Worm (Caenorhabditis elegans) whole organism, mixed stage, embryonic: ENCODE data around the gene csn-4.

Experiments
- M03D4.4 ChIP-seq: sonication (generic microtip); optimal IDR thresholded peaks from 2 replicates; lab custom pipeline; 2017; ENCODE audit warnings: mild to moderate bottlenecking, missing genetic modification characterization, missing compliant biosample characterization
- bed-3 ChIP-seq: fragments of 200-800 bp; sonication (Bioruptor generic); optimal IDR thresholded peaks from 3 replicates; lab custom pipeline; 2018; ENCODE audit warnings: mild to moderate bottlenecking, missing genetic modification characterization, moderate library complexity, missing compliant biosample characterization
- blmp-1 ChIP-seq: fragments of 150-350 bp; optimal IDR thresholded peaks from 2 replicates; lab custom pipeline; 2014; ENCODE audit warnings: missing biosample characterization, missing genetic modification characterization
- ceh-39 ChIP-seq: fragments of 150-350 bp; optimal IDR thresholded peaks from 2 replicates; lab custom pipeline; 2014; ENCODE audit warnings: missing biosample characterization, missing genetic modification characterization
- ceh-43 ChIP-seq: fragments of 200-800 bp; sonication (Bioruptor generic); optimal IDR thresholded peaks from 2 replicates; lab custom pipeline; 2018; ENCODE audit warnings: mild to moderate bottlenecking, missing genetic modification characterization, moderate library complexity, missing compliant biosample characterization
- ceh-83 ChIP-seq: fragments of 200-800 bp; sonication (Bioruptor generic); optimal IDR thresholded peaks from 2 replicates; lab custom pipeline; 2018; ENCODE audit warnings: mild to moderate bottlenecking, missing genetic modification characterization, missing compliant biosample characterization
- ces-1 ChIP-seq: fragments of 150-350 bp; optimal IDR thresholded peaks from 2 replicates; lab custom pipeline; 2014; ENCODE audit warnings: missing biosample characterization, missing genetic modification reagents, missing genetic modification characterization
- cnd-1 ChIP-seq: fragments of 200-800 bp; sonication (Bioruptor generic); optimal IDR thresholded peaks from 2 replicates; lab custom pipeline; 2018; ENCODE audit warnings: mild to moderate bottlenecking, missing genetic modification characterization, missing compliant biosample characterization
- elt-1 ChIP-seq: sonication (generic microtip); optimal IDR thresholded peaks from 2 replicates; lab custom pipeline; 2017; ENCODE audit warnings: missing genetic modification characterization, mild to moderate bottlenecking, missing compliant biosample characterization, antibody characterized with exemption, moderate library complexity, borderline replicate concordance; ENCODE audit not compliant: insufficient read depth
- elt-3 ChIP-seq: fragments of 150-350 bp; optimal IDR thresholded peaks from 2 replicates; lab custom pipeline; 2014; ENCODE audit warnings: missing biosample characterization, missing genetic modification characterization
- flh-1 ChIP-seq: fragments of 200-800 bp; sonication (Bioruptor generic); optimal IDR thresholded peaks from 2 replicates; lab custom pipeline; 2018; ENCODE audit warnings: mild to moderate bottlenecking, missing genetic modification characterization, moderate library complexity, missing compliant biosample characterization
- ham-2 ChIP-seq: fragments of 200-800 bp; sonication (Bioruptor generic); optimal IDR thresholded peaks from 2 replicates; lab custom pipeline; 2018; ENCODE audit warnings: mild to moderate bottlenecking, missing genetic modification characterization, missing compliant biosample characterization
- hlh-1 ChIP-seq: fragments of 150-350 bp; optimal IDR thresholded peaks from 2 replicates; lab custom pipeline; 2014; ENCODE audit warnings: missing biosample characterization, missing genetic modification reagents, missing genetic modification characterization
- lsy-2 ChIP-seq: fragments of 150-350 bp; optimal IDR thresholded peaks from 2 replicates; lab custom pipeline; 2014; ENCODE audit warnings: missing biosample characterization, missing genetic modification characterization
- mab-5 ChIP-seq: fragments of 150-350 bp; optimal IDR thresholded peaks from 2 replicates; lab custom pipeline; 2014; ENCODE audit warnings: missing biosample characterization, missing genetic modification characterization
- mep-1 ChIP-seq: fragments of 150-350 bp; optimal IDR thresholded peaks from 2 replicates; lab custom pipeline; 2017; ENCODE audit warnings: missing biosample characterization, missing genetic modification reagents, missing genetic modification characterization, inconsistent platforms
- mls-2 ChIP-seq: sonication (generic microtip); optimal IDR thresholded peaks from 2 replicates; lab custom pipeline; 2016; ENCODE audit warnings: mild to moderate bottlenecking, missing genetic modification characterization, moderate library complexity, missing compliant biosample characterization
- nhr-12 ChIP-seq: fragments of 150-350 bp; optimal IDR thresholded peaks from 2 replicates; lab custom pipeline; 2014; ENCODE audit warnings: missing biosample characterization, missing genetic modification characterization
- nhr-2 ChIP-seq: fragments of 150-350 bp; optimal IDR thresholded peaks from 2 replicates; lab custom pipeline; 2014; ENCODE audit warnings: missing biosample characterization, missing genetic modification characterization
- nhr-237 ChIP-seq: fragments of 150-350 bp; optimal IDR thresholded peaks from 2 replicates; lab custom pipeline; 2014; ENCODE audit warnings: missing biosample characterization, missing genetic modification characterization
- nhr-28 ChIP-seq: fragments of 150-350 bp; optimal IDR thresholded peaks from 2 replicates; lab custom pipeline; 2014; ENCODE audit warnings: missing biosample characterization, missing genetic modification characterization
- nhr-76 ChIP-seq: sonication (generic microtip); optimal IDR thresholded peaks from 2 replicates; lab custom pipeline; 2017; ENCODE audit warnings: missing biosample characterization, missing genetic modification characterization
- pha-4 ChIP-seq: fragments of 150-350 bp; optimal IDR thresholded peaks from 2 replicates; lab custom pipeline; 2018; ENCODE audit warnings: missing biosample characterization, missing genetic modification reagents, missing genetic modification characterization
- sem-2 ChIP-seq: fragments of 200-800 bp; sonication (Bioruptor generic); optimal IDR thresholded peaks from 2 replicates; lab custom pipeline; 2018; ENCODE audit warnings: mild to moderate bottlenecking, missing genetic modification characterization, missing compliant biosample characterization
- snpc-4 ChIP-seq: fragments of 150-350 bp; optimal IDR thresholded peaks from 2 replicates; lab custom pipeline; 2014; ENCODE audit warnings: missing biosample characterization, missing genetic modification characterization
- sptf-1 ChIP-seq: sonication (generic microtip); optimal IDR thresholded peaks from 2 replicates; lab custom pipeline; 2017; ENCODE audit warnings: mild to moderate bottlenecking, missing genetic modification characterization, moderate library complexity, missing compliant biosample characterization
- tbx-8 ChIP-seq: fragments of 200-800 bp; sonication (Bioruptor generic); optimal IDR thresholded peaks from 2 replicates; lab custom pipeline; 2018; ENCODE audit warnings: mild to moderate bottlenecking, missing genetic modification characterization, moderate library complexity, missing compliant biosample characterization
- unc-120 ChIP-seq: sonication (generic microtip); optimal IDR thresholded peaks from 2 replicates; lab custom pipeline; 2017; ENCODE audit warnings: missing genetic modification characterization, missing compliant biosample characterization; ENCODE audit not compliant: poor library complexity, severe bottlenecking
- unc-39 ChIP-seq: fragments of 150-350 bp; optimal IDR thresholded peaks from 2 replicates; lab custom pipeline; 2014; ENCODE audit warnings: missing biosample characterization, missing genetic modification characterization
- unc-62 ChIP-seq: fragments of 150-350 bp; optimal IDR thresholded peaks from 2 replicates; lab custom pipeline; 2014; ENCODE audit warnings: missing biosample characterization, missing genetic modification reagents, missing genetic modification characterization
- zip-8 ChIP-seq: fragments of 150-350 bp; optimal IDR thresholded peaks from 2 replicates; lab custom pipeline; 2014; ENCODE audit warnings: missing biosample characterization, missing genetic modification characterization
- ztf-11 ChIP-seq: fragments of 150-350 bp; optimal IDR thresholded peaks from 2 replicates; lab custom pipeline; 2014; ENCODE audit warnings: missing biosample characterization, missing genetic modification characterization

Gene csn-4

DNA sequence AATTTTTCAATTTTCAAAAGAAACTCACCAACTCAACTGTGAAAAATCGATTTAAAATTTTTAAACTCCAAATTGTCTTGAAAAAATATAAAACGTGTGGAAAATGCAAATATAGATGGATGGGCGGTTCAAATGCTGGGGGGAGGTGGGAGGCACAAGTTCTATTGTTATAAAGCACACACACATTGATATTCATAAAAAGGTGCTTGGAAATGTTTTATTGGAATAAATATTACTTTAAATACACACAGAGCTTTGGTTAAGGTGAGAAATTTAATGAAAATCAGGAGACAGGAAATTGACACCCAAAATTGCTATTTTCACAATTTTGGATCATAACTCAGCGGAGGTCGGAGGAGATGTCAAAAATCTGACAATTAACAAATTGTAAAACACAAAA, 42.5 kb downstream of the csn-4 start, which contains the start of gene Y55F3AM.11:
Y55F3AM.11 (minus strand) TSS at position 101 of the 400 bp plus-strand sequence.
- no peak for TF ChIP-seq pha-4 (tag; lab: Kevin White, UChicago)
- no peak for TF ChIP-seq nhr-237 (tag; lab: Kevin White, UChicago)
- TF ChIP-seq unc-120 (tag; lab: Kevin White, UChicago) = no peak
- TF ChIP-seq ztf-11 (tag; lab: Kevin White, UChicago) = no peak
- TF ChIP-seq nhr-2 = no peak
- no peak for TF ChIP-seq lsy-2 (tag; lab: Kevin White, UChicago)
- no peak for TF ChIP-seq elt-3 (tag; lab: Kevin White, UChicago)
- no peak for TF ChIP-seq ham-2 (GFP tag; lab: Kevin White, UChicago)
- no peak for TF ChIP-seq mls-2 (tag; lab: Kevin White, UChicago)
- TF ChIP-seq unc-39 = no peak
- no peak for TF ChIP-seq cnd-1 (tag; lab: Kevin White, UChicago)
- no peak for TF ChIP-seq tbx-8 (GFP tag; lab: Kevin White, UChicago)
- TF ChIP-seq sptf-1 (tag; lab: Kevin White, UChicago) = no peak
- no peak for TF ChIP-seq sem-2 (GFP tag; lab: Kevin White, UChicago)
- no peak for TF ChIP-seq hlh-1 (tag; lab: Kevin White, UChicago)
- TF ChIP-seq nhr-12 (tag; lab: Kevin White, UChicago) = no peak
- no peak for TF ChIP-seq M03D4.4 (tag; lab: Kevin White, UChicago)
- TF ChIP-seq ceh-83 (GFP tag; lab: Kevin White, UChicago) = no peak

- TF ChIP-seq nhr-12 (tag; lab: Kevin White, UChicago) = no peak
- no peak for TF ChIP-seq mab-5
- TF ChIP-seq mep-1 (tag; lab: Kevin White, UChicago) = no peak
- TF ChIP-seq snpc-4 (tag; lab: Kevin White, UChicago) = no peak
- no peak for TF ChIP-seq elt-3 (tag; lab: Kevin White, UChicago)
- no peak for TF ChIP-seq flh-1
- no peak for TF ChIP-seq mls-2 (tag; lab: Kevin White, UChicago)
- TF ChIP-seq cnd-1 (tag; lab: Kevin White, UChicago) = no peak
- no peak for TF ChIP-seq zip-8 (tag; lab: Kevin White, UChicago)
- TF ChIP-seq M03D4.4 (tag; lab: Kevin White, UChicago) = no peak
- TF ChIP-seq pha-4 (tag; lab: Kevin White, UChicago) = no peak
- TF ChIP-seq ceh-43 (GFP tag; lab: Kevin White, UChicago) = no peak
- no peak for TF ChIP-seq bed-3
- no peak for TF ChIP-seq ceh-39
- TF ChIP-seq blmp-1 = no peak
- no peak for TF ChIP-seq nhr-237 (tag; lab: Kevin White, UChicago)
Measured at ce11 chrIV:1040537-1040936, 46.3 kb downstream of the csn-4 start.

DNA sequence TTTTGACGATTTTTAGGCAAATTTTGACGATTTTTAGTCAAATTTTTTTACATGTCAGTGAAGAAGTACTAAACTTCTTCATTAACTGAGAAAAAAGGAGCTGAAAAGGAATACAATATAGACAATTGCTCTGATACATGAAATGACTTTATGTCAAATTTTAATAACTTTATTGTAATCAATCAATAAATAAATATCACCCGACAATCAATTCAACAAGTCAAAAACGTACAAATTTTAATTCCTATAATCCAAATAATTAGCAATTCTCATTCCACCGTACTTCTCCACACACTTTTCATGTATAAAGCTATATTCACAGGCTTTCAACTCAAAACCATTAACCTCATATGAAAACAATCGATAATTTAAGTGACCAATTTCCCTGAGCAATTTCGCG, 48.3 kb downstream of the csn-4 start:
- no peak for TF ChIP-seq nhr-28 (tag; lab: Kevin White, UChicago)
- no peak for TF ChIP-seq ceh-83 (GFP tag; lab: Kevin White, UChicago)
- no peak for TF ChIP-seq blmp-1
- no peak for TF ChIP-seq nhr-76 (tag; lab: Kevin White, UChicago)
- TF ChIP-seq nhr-2 = no peak
- TF ChIP-seq nhr-237 (tag; lab: Kevin White, UChicago) = no peak
- no peak for TF ChIP-seq tbx-8 (GFP tag; lab: Kevin White, UChicago)
- no peak for TF ChIP-seq ztf-11 (tag; lab: Kevin White, UChicago)
- TF ChIP-seq elt-3 (tag; lab: Kevin White, UChicago) = no peak
- TF ChIP-seq zip-8 (tag; lab: Kevin White, UChicago) = no peak
- TF ChIP-seq ham-2 (GFP tag; lab: Kevin White, UChicago) = no peak
- TF ChIP-seq mep-1 (tag; lab: Kevin White, UChicago) = no peak
- no peak for TF ChIP-seq ceh-43 (GFP tag; lab: Kevin White, UChicago)
- no peak for TF ChIP-seq pha-4 (tag; lab: Kevin White, UChicago)
- TF ChIP-seq cnd-1 (tag; lab: Kevin White, UChicago) = no peak
- no peak for TF ChIP-seq sem-2 (GFP tag; lab: Kevin White, UChicago)
- TF ChIP-seq unc-62 (GFP tag; lab: Kevin White, UChicago) = no peak
- no peak for TF ChIP-seq elt-1
- no peak for TF ChIP-seq snpc-4 (tag; lab: Kevin White, UChicago)

ce11 chrIV:1035108-1035507, 51.7 kb downstream of the csn-4 start:
- TF ChIP-seq nhr-12 (tag; lab: Kevin White, UChicago) = no peak
- no peak for TF ChIP-seq ces-1 (GFP tag; lab: Kevin White, UChicago)
- no peak for TF ChIP-seq nhr-28 (tag; lab: Kevin White, UChicago)
- TF ChIP-seq elt-1 = no peak
- TF ChIP-seq snpc-4 (tag; lab: Kevin White, UChicago) = no peak
- no peak for TF ChIP-seq nhr-76 (tag; lab: Kevin White, UChicago)
- TF ChIP-seq cnd-1 (tag; lab: Kevin White, UChicago) = no peak
